Fruit fly (Drosophila melanogaster) whole organism: ENCODE results near the gene CG13842.

Experiments
- Dll ChIP-seq: fragments of >200 bp; optimal IDR thresholded peaks from 2 replicates; lab custom pipeline; 2017
- EcR ChIP-seq, 2 experiments: fragments of >200 bp; optimal IDR thresholded peaks; 2 replicates each; lab custom pipeline; 2017; ENCODE audit warnings: missing biosample characterization in 2 of 2, missing genetic modification characterization in 2 of 2, missing genetic modification reagents in 2 of 2
- pan ChIP-seq: fragments of >200 bp; optimal IDR thresholded peaks from 2 replicates; lab custom pipeline; 2017
- usp ChIP-seq: fragments of >200 bp; optimal IDR thresholded peaks from 2 replicates; lab custom pipeline; 2017; ENCODE audit warnings: missing biosample characterization, missing genetic modification characterization, mixed read lengths

dm6 chr3R:22753895-22754774 is 47.1 kb upstream of the CG13842 start:
- TF ChIP-seq pan (lab: Kevin White, UChicago) (no peak), Dll (lab: Kevin White, UChicago) (peak; percentile 61), usp (GFP tag; lab: Kevin White, UChicago) (no peak), EcR (GFP tag; optimal IDR thresholded peaks at IDR 0.05; lab: Kevin White, UChicago) (no peak)
